Worm (Caenorhabditis elegans) whole organism, young adult: ENCODE measurements around the gene hot-1.
A peak's percentile ranks its signal among the peaks of the same experiment; 100 is the strongest.

ENCODE experiments used
- D2030.7 ChIP-seq: fragments of 200-800 bp; sonication (Bioruptor generic); IDR thresholded peaks from 2 replicates; pipeline ENCODE4 v1.3.6; 2022; ENCODE audit warnings: missing genetic modification reagents, missing genetic modification characterization, missing compliant biosample characterization
- Y56A3A.18 ChIP-seq: fragments of 200-800 bp; sonication (Bioruptor generic); IDR thresholded peaks from 2 replicates; pipeline ENCODE4 v1.3.6; 2022; ENCODE audit warnings: missing genetic modification reagents, missing genetic modification characterization, missing compliant biosample characterization
- ama-1 ChIP-seq, 3 experiments: fragments of 150-350 bp in 1 of 3; sonication (generic microtip) in 2 of 3; optimal IDR thresholded peaks; 2 replicates each; lab custom pipeline; 2014 to 2018; ENCODE audit warnings: missing biosample characterization in 2 of 3, missing genetic modification characterization in 2 of 3, missing genetic modification reagents in 2 of 3
- cebp-2 ChIP-seq: fragments of 200-800 bp; sonication (Bioruptor generic); IDR thresholded peaks from 2 replicates; pipeline ENCODE4 v1.3.6; 2022; ENCODE audit warnings: missing genetic modification characterization, missing compliant biosample characterization
- ceh-27 ChIP-seq: fragments of 200-800 bp; sonication (Bioruptor generic); optimal IDR thresholded peaks from 2 replicates; lab custom pipeline; 2018; ENCODE audit warnings: mild to moderate bottlenecking, missing genetic modification characterization, moderate library complexity, missing compliant biosample characterization
- dox-1 ChIP-seq: fragments of 200-800 bp; sonication (Bioruptor generic); IDR thresholded peaks from 2 replicates; pipeline ENCODE4 v1.3.6; 2022; ENCODE audit warnings: missing genetic modification reagents, missing genetic modification characterization, missing compliant biosample characterization
- hsf-1 ChIP-seq: fragments of 200-800 bp; sonication (Bioruptor generic); IDR thresholded peaks from 2 replicates; pipeline ENCODE4 v1.3.6; 2022; ENCODE audit warnings: missing genetic modification reagents, missing genetic modification characterization, missing compliant biosample characterization
- madf-10 ChIP-seq: sonication (generic microtip); optimal IDR thresholded peaks from 2 replicates; lab custom pipeline; 2016; ENCODE audit warnings: mild to moderate bottlenecking, missing genetic modification characterization, missing compliant biosample characterization
- pha-4 ChIP-seq: fragments of 150-350 bp; sonication (generic microtip); optimal IDR thresholded peaks from 2 replicates; lab custom pipeline; 2014; ENCODE audit warnings: missing biosample characterization, missing genetic modification reagents, missing genetic modification characterization
- snpc-4 ChIP-seq, 5 experiments: fragments of 150-350 bp in 1 of 5; sonication (generic microtip) in 4 of 5; optimal IDR thresholded peaks; 2 replicates each; lab custom pipeline; 2014 to 2018; ENCODE audit warnings: missing genetic modification characterization in 5 of 5, missing biosample characterization in 3 of 5, antibody characterized with exemption in 2 of 5, mild to moderate bottlenecking in 2 of 5, missing compliant biosample characterization in 2 of 5, missing genotype in 2 of 5, moderate library complexity in 2 of 5, missing genetic modification reagents in 1 of 5
- tbx-9 ChIP-seq: sonication (generic microtip); optimal IDR thresholded peaks from 2 replicates; lab custom pipeline; 2016; ENCODE audit warnings: borderline replicate concordance, missing genetic modification characterization, inconsistent platforms, missing compliant biosample characterization

ce11 chrV:14612168-14612567, 8.8 kb upstream of the hot-1 start, which contains the start of the genes R11H6.5 and ccnk-1:
- no peak for TF ChIP-seq hsf-1 (GFP tag; lab: Robert Waterston, UW)
- TF ChIP-seq madf-10 (tag; lab: Kevin White, UChicago): no peak
- TF ChIP-seq cebp-2 (GFP tag; lab: Robert Waterston, UW): no peak
- no peak for TF ChIP-seq ceh-27
- TF ChIP-seq tbx-9 (tag; lab: Kevin White, UChicago): no peak
- no peak for TF ChIP-seq pha-4 (tag; lab: Kevin White, UChicago)
- TF ChIP-seq snpc-4 (GFP tag; optimal IDR thresholded peaks at IDR 0.05; lab: Kevin White, UChicago): no peak
- peak in 1 of 4 experiments; percentile 8 for TF ChIP-seq snpc-4 (tag; optimal IDR thresholded peaks at IDR 0.05; lab: Kevin White, UChicago)
- no peak; the same call in 1 of the 2 replicates for TF ChIP-seq dox-1 (GFP tag; lab: Robert Waterston, UW)
- TF ChIP-seq ama-1 (optimal IDR thresholded peaks at IDR 0.05; lab: Kevin White, UChicago): no peak
- no peak for TF ChIP-seq ama-1 (GFP tag; optimal IDR thresholded peaks at IDR 0.05; lab: Kevin White, UChicago)
- peak; percentile 8; the same call in 1 of the 2 replicates for TF ChIP-seq D2030.7 (GFP tag; lab: Robert Waterston, UW)
- no peak for TF ChIP-seq Y56A3A.18
